Worm (Caenorhabditis elegans) whole organism, L2 larva: ENCODE results near the gene ZK867.2.

Experiments
- ZK546.5 ChIP-seq: sonication (generic microtip); optimal IDR thresholded peaks from 2 replicates; lab custom pipeline; 2017; ENCODE audit warnings: missing biosample characterization, missing genetic modification characterization
- dmd-4 ChIP-seq: sonication (generic microtip); optimal IDR thresholded peaks from 2 replicates; lab custom pipeline; 2017; ENCODE audit warnings: missing biosample characterization, missing genetic modification characterization
- egl-27 ChIP-seq: sonication (generic microtip); optimal IDR thresholded peaks from 3 replicates; lab custom pipeline; 2017; ENCODE audit warnings: missing biosample characterization, missing genetic modification reagents, missing genetic modification characterization
- elt-3 ChIP-seq: sonication (generic microtip); optimal IDR thresholded peaks from 2 replicates; lab custom pipeline; 2017; ENCODE audit warnings: missing biosample characterization, missing genetic modification characterization
- lin-11 ChIP-seq: fragments of 150-350 bp; sonication (generic microtip); optimal IDR thresholded peaks from 2 replicates; lab custom pipeline; 2014; ENCODE audit warnings: missing biosample characterization, missing genetic modification characterization, inconsistent platforms, mixed read lengths
- lin-39 ChIP-seq: fragments of 150-350 bp; optimal IDR thresholded peaks from 2 replicates; lab custom pipeline; 2014; ENCODE audit warnings: missing biosample characterization, missing genetic modification reagents, missing genetic modification characterization
- mab-5 ChIP-seq: fragments of 150-350 bp; optimal IDR thresholded peaks from 2 replicates; lab custom pipeline; 2014; ENCODE audit warnings: missing biosample characterization, missing genetic modification characterization
- mbf-1 ChIP-seq: sonication (generic microtip); optimal IDR thresholded peaks from 2 replicates; lab custom pipeline; 2017; ENCODE audit warnings: missing biosample characterization, missing genetic modification characterization
- nhr-6 ChIP-seq: fragments of 150-350 bp; optimal IDR thresholded peaks from 2 replicates; lab custom pipeline; 2014; ENCODE audit warnings: missing biosample characterization, missing genetic modification characterization
- sem-4 ChIP-seq: fragments of 150-350 bp; optimal IDR thresholded peaks from 2 replicates; lab custom pipeline; 2014; ENCODE audit warnings: missing biosample characterization, missing genetic modification reagents, missing genetic modification characterization
- snpc-4 ChIP-seq: fragments of 150-350 bp; optimal IDR thresholded peaks from 2 replicates; lab custom pipeline; 2014; ENCODE audit warnings: missing biosample characterization, missing genetic modification characterization
- zag-1 ChIP-seq: fragments of 150-350 bp; optimal IDR thresholded peaks from 2 replicates; lab custom pipeline; 2014; ENCODE audit warnings: missing biosample characterization, missing genetic modification characterization

DNA sequence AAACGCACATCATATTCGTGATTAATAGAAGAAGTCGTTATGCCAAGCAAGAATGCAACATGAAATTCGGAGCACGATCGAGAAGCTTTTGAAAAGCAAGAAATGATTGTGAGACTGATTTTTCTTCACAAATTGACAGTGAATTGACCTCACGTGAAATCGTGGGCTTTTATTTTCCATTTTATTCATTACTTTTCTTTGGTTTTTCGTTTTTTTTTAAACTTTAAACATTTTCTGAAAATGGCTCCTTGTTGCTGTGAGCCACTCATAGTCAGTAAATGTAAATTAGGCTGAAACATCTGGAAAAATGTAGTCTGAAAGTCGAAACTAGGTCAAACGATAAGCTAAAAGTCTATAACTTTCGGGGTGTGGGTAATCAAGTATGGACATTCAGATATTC, 1.3 kb upstream of the ZK867.2 start, which contains the start of gene C55B6.5:
- TF ChIP-seq elt-3 (tag; lab: Kevin White, UChicago) (no peak), snpc-4 (no peak), lin-39 (tag; lab: Kevin White, UChicago) (no peak), egl-27 (tag; lab: Kevin White, UChicago) (no peak), dmd-4 (no peak), nhr-6 (tag; lab: Kevin White, UChicago) (no peak), mbf-1 (tag; lab: Kevin White, UChicago) (no peak), zag-1 (tag; lab: Kevin White, UChicago) (no peak), sem-4 (tag; lab: Kevin White, UChicago) (no peak), ZK546.5 (tag; lab: Kevin White, UChicago) (no peak), mab-5 (tag; lab: Kevin White, UChicago) (no peak), lin-11 (tag; lab: Kevin White, UChicago) (no peak)
